Fruit fly (Drosophila melanogaster) whole organism, embryonic: ENCODE results near the gene CG13842.
A peak's percentile ranks its signal among the peaks of the same experiment; 100 is the strongest.

Source experiments
- Atf6 ChIP-seq: fragments of 200-800 bp; sonication (Bioruptor generic); IDR thresholded peaks from 2 replicates; pipeline ENCODE4 v1.3.6; 2022; ENCODE audit warnings: missing biosample characterization, missing genetic modification characterization
- B-H2 ChIP-seq: fragments of 200-800 bp; sonication (Bioruptor generic); optimal IDR thresholded peaks from 2 replicates; lab custom pipeline; 2018; ENCODE audit warnings: missing biosample characterization, mild to moderate bottlenecking, missing genetic modification characterization
- CG10366 ChIP-seq: fragments of 200-800 bp; sonication (Bioruptor generic); IDR thresholded peaks from 2 replicates; pipeline ENCODE4 v1.3.6; 2022; ENCODE audit warnings: missing biosample characterization, missing genetic modification characterization
- CG10654 ChIP-seq: fragments of 200-800 bp; sonication (Bioruptor generic); optimal IDR thresholded peaks from 2 replicates; lab custom pipeline; 2016; ENCODE audit warnings: missing biosample characterization, missing genetic modification characterization
- CG10959 ChIP-seq: fragments of 200-800 bp; sonication (Bioruptor generic); IDR thresholded peaks from 2 replicates; pipeline ENCODE4 v1.3.6; 2022; ENCODE audit warnings: missing biosample characterization, missing genetic modification characterization
- CG12071 ChIP-seq: fragments of 200-800 bp; sonication (Bioruptor generic); optimal IDR thresholded peaks from 3 replicates; lab custom pipeline; 2018; ENCODE audit warnings: missing biosample characterization, mild to moderate bottlenecking, missing genetic modification characterization
- CG13296 ChIP-seq: fragments of 200-800 bp; sonication (Bioruptor generic); optimal IDR thresholded peaks from 3 replicates; lab custom pipeline; 2018; ENCODE audit warnings: missing biosample characterization, mild to moderate bottlenecking, missing genetic modification characterization
- CG13424 ChIP-seq: fragments of 200-800 bp; sonication (Bioruptor generic); optimal IDR thresholded peaks from 2 replicates; lab custom pipeline; 2019; ENCODE audit warnings: missing biosample characterization, mild to moderate bottlenecking, missing genetic modification characterization, moderate library complexity
- CG15479 ChIP-seq: fragments of 200-800 bp; sonication (Bioruptor generic); optimal IDR thresholded peaks from 3 replicates; lab custom pipeline; 2019; ENCODE audit warnings: missing biosample characterization, mild to moderate bottlenecking, missing genetic modification characterization, moderate library complexity
- CG17385 ChIP-seq: fragments of 200-800 bp; sonication (Bioruptor generic); optimal IDR thresholded peaks from 3 replicates; lab custom pipeline; 2018; ENCODE audit warnings: missing biosample characterization, mild to moderate bottlenecking, missing genetic modification characterization
- CG18262 ChIP-seq: fragments of 200-800 bp; optimal IDR thresholded peaks from 3 replicates; lab custom pipeline; 2019; ENCODE audit warnings: missing biosample characterization, mild to moderate bottlenecking, missing genetic modification characterization, moderate library complexity
- CG3065 ChIP-seq: fragments of 200-800 bp; sonication (Bioruptor generic); optimal IDR thresholded peaks from 2 replicates; lab custom pipeline; 2016; ENCODE audit warnings: missing biosample characterization, missing genetic modification characterization
- CG4282 ChIP-seq: fragments of 200-800 bp; sonication (Bioruptor generic); optimal IDR thresholded peaks from 2 replicates; lab custom pipeline; 2016; ENCODE audit warnings: missing biosample characterization, missing genetic modification characterization
- CG4820 ChIP-seq: fragments of 200-800 bp; sonication (Bioruptor generic); optimal IDR thresholded peaks from 3 replicates; lab custom pipeline; 2016; ENCODE audit warnings: missing biosample characterization, missing genetic modification characterization
- CG6175 ChIP-seq: fragments of 200-800 bp; sonication (Bioruptor generic); IDR thresholded peaks from 3 replicates; pipeline ENCODE4 v1.3.6; 2022; ENCODE audit warnings: missing biosample characterization, missing genetic modification characterization
- CG7271 ChIP-seq: fragments of 200-800 bp; sonication (Bioruptor generic); optimal IDR thresholded peaks from 2 replicates; lab custom pipeline; 2018; ENCODE audit warnings: missing biosample characterization, mild to moderate bottlenecking, missing genetic modification characterization, moderate library complexity
- CG8478 ChIP-seq: fragments of >200 bp; optimal IDR thresholded peaks from 2 replicates; lab custom pipeline; 2018
- CG9797 ChIP-seq: fragments of 200-800 bp; sonication (Bioruptor generic); optimal IDR thresholded peaks from 3 replicates; lab custom pipeline; 2018; ENCODE audit warnings: missing biosample characterization, mild to moderate bottlenecking, missing genetic modification characterization
- CoRest ChIP-seq: fragments of 200-800 bp; sonication (Bioruptor generic); optimal IDR thresholded peaks from 3 replicates; lab custom pipeline; 2018; ENCODE audit warnings: missing biosample characterization, mild to moderate bottlenecking, missing genetic modification characterization, moderate library complexity
- D ChIP-seq, 2 experiments: fragments of 200-800 bp in 1 of 2; fragments of >200 bp in 1 of 2; sonication (Bioruptor generic) in 1 of 2; optimal IDR thresholded peaks; 2 replicates in 1 of 2; 3 replicates in 1 of 2; lab custom pipeline; 2017; ENCODE audit warnings: mild to moderate bottlenecking in 1 of 2, missing biosample characterization in 1 of 2, missing genetic modification characterization in 1 of 2, missing genetic modification reagents in 1 of 2
- Drgx ChIP-seq: fragments of 200-800 bp; sonication (Bioruptor generic); IDR thresholded peaks from 2 replicates; pipeline ENCODE4 v1.3.6; 2022; ENCODE audit warnings: missing biosample characterization, missing genetic modification characterization
- E2f1 ChIP-seq: fragments of 200-800 bp; sonication (Bioruptor generic); IDR thresholded peaks from 2 replicates; pipeline ENCODE4 v1.3.6; 2022; ENCODE audit warnings: missing biosample characterization, missing genetic modification characterization
- Fer1 ChIP-seq: fragments of 200-800 bp; sonication (Bioruptor generic); optimal IDR thresholded peaks from 2 replicates; lab custom pipeline; 2017; ENCODE audit warnings: missing biosample characterization, mild to moderate bottlenecking, missing genetic modification characterization
- Gsc ChIP-seq: fragments of 200-800 bp; sonication (Bioruptor generic); IDR thresholded peaks from 2 replicates; pipeline ENCODE4 v1.3.6; 2022; ENCODE audit warnings: missing biosample characterization, missing genetic modification characterization
- HLH4C ChIP-seq: fragments of 200-800 bp; sonication (Bioruptor generic); IDR thresholded peaks from 3 replicates; pipeline ENCODE4 v1.3.6; 2022; ENCODE audit warnings: missing biosample characterization, missing genetic modification characterization; ENCODE audit not compliant: partially characterized antibody
- Hey ChIP-seq: fragments of 200-800 bp; sonication (Bioruptor generic); optimal IDR thresholded peaks from 3 replicates; lab custom pipeline; 2018; ENCODE audit warnings: missing biosample characterization, mild to moderate bottlenecking, missing genetic modification characterization
- Hr3 ChIP-seq: fragments of 200-800 bp; sonication (Bioruptor generic); optimal IDR thresholded peaks from 3 replicates; lab custom pipeline; 2016; ENCODE audit warnings: missing biosample characterization, missing genetic modification characterization
- Hr78 ChIP-seq, 2 experiments: fragments of 200-800 bp in 1 of 2; fragments of >200 bp in 1 of 2; sonication (Bioruptor generic) in 1 of 2; optimal IDR thresholded peaks; 2 replicates each; lab custom pipeline; 2017 to 2019; ENCODE audit warnings: missing biosample characterization in 2 of 2, missing genetic modification characterization in 2 of 2, mild to moderate bottlenecking in 1 of 2, moderate library complexity in 1 of 2
- Lpt ChIP-seq: fragments of >200 bp; optimal IDR thresholded peaks from 2 replicates; lab custom pipeline; 2018; ENCODE audit warnings: missing biosample characterization, missing genetic modification characterization
- Mad ChIP-seq: fragments of 200-800 bp; sonication (Bioruptor generic); optimal IDR thresholded peaks from 2 replicates; lab custom pipeline; 2016; ENCODE audit warnings: missing biosample characterization, missing genetic modification characterization
- Med ChIP-seq: fragments of 200-800 bp; sonication (Bioruptor generic); peaks from one replicate; lab custom pipeline; 2016; ENCODE audit warnings: missing biosample characterization, missing genetic modification characterization, mild to moderate bottlenecking, inconsistent platforms, moderate library complexity
- aop ChIP-seq: fragments of 200-800 bp; sonication (Bioruptor generic); IDR thresholded peaks from 2 replicates; pipeline ENCODE4 v1.3.6; 2022; ENCODE audit warnings: missing biosample characterization, missing genetic modification characterization
- ash1 ChIP-seq: fragments of 200-800 bp; sonication (Bioruptor generic); optimal IDR thresholded peaks from 2 replicates; lab custom pipeline; 2018; ENCODE audit warnings: missing biosample characterization, mild to moderate bottlenecking, missing genetic modification characterization
- ato ChIP-seq: fragments of 200-800 bp; sonication (Bioruptor generic); IDR thresholded peaks from 2 replicates; pipeline ENCODE4 v1.3.6; 2022; ENCODE audit warnings: missing biosample characterization, missing genetic modification characterization; ENCODE audit not compliant: partially characterized antibody
- bab2 ChIP-seq: fragments of 200-800 bp; sonication (Bioruptor generic); optimal IDR thresholded peaks from 2 replicates; lab custom pipeline; 2016; ENCODE audit warnings: missing biosample characterization, missing genetic modification characterization
- bcd ChIP-seq: fragments of 200-800 bp; sonication (Bioruptor generic); optimal IDR thresholded peaks from 2 replicates; lab custom pipeline; 2017; ENCODE audit warnings: missing biosample characterization, mild to moderate bottlenecking, missing genetic modification characterization
- bowl ChIP-seq: fragments of 200-800 bp; sonication (Bioruptor generic); IDR thresholded peaks from 2 replicates; pipeline ENCODE4 v1.3.6; 2022; ENCODE audit warnings: missing biosample characterization, missing genetic modification characterization
- chn ChIP-seq: fragments of 200-800 bp; sonication (Bioruptor generic); optimal IDR thresholded peaks from 2 replicates; lab custom pipeline; 2016; ENCODE audit warnings: missing biosample characterization, missing genetic modification characterization
- crol ChIP-seq: fragments of 200-800 bp; sonication (Bioruptor generic); IDR thresholded peaks from 2 replicates; pipeline ENCODE4 v1.3.6; 2022; ENCODE audit warnings: missing biosample characterization, missing genetic modification characterization
- cwo ChIP-seq: fragments of 200-800 bp; sonication (Bioruptor generic); optimal IDR thresholded peaks from 3 replicates; lab custom pipeline; 2017; ENCODE audit warnings: missing biosample characterization, missing genetic modification characterization, mild to moderate bottlenecking, moderate library complexity, missing genetic modification reagents
- dpn ChIP-seq, 2 experiments: fragments of 200-800 bp; sonication (Bioruptor generic); optimal IDR thresholded peaks; 3 replicates each; lab custom pipeline; 2016; ENCODE audit warnings: missing biosample characterization in 2 of 2, missing genetic modification characterization in 2 of 2
- lbe ChIP-seq: fragments of 200-800 bp; sonication (Bioruptor generic); optimal IDR thresholded peaks from 2 replicates; lab custom pipeline; 2016; ENCODE audit warnings: missing biosample characterization, mild to moderate bottlenecking, missing genetic modification characterization
- lmd ChIP-seq: fragments of 200-800 bp; sonication (Bioruptor generic); IDR thresholded peaks from 2 replicates; pipeline ENCODE4 v1.3.6; 2022; ENCODE audit warnings: missing biosample characterization, missing genetic modification characterization
- row ChIP-seq: fragments of 200-800 bp; sonication (Bioruptor generic); IDR thresholded peaks from 3 replicates; pipeline ENCODE4 v1.3.6; 2022; ENCODE audit warnings: missing biosample characterization, missing genetic modification characterization
- seq ChIP-seq: fragments of 200-800 bp; sonication (Bioruptor generic); IDR thresholded peaks from 2 replicates; pipeline ENCODE4 v1.3.6; 2022; ENCODE audit warnings: missing biosample characterization, missing genetic modification characterization
- sim ChIP-seq: fragments of 200-800 bp; sonication (Bioruptor generic); IDR thresholded peaks from 2 replicates; pipeline ENCODE4 v1.3.6; 2022; ENCODE audit warnings: missing biosample characterization, missing genetic modification characterization
- slp2 ChIP-seq: fragments of 200-800 bp; sonication (Bioruptor generic); optimal IDR thresholded peaks from 2 replicates; lab custom pipeline; 2016; ENCODE audit warnings: missing biosample characterization, missing genetic modification characterization
- stwl ChIP-seq: fragments of 200-800 bp; sonication (Bioruptor generic); optimal IDR thresholded peaks from 3 replicates; lab custom pipeline; 2018; ENCODE audit warnings: missing biosample characterization, mild to moderate bottlenecking, missing genetic modification characterization, moderate library complexity
- trem ChIP-seq: fragments of 200-800 bp; optimal IDR thresholded peaks from 3 replicates; lab custom pipeline; 2019; ENCODE audit warnings: missing biosample characterization, mild to moderate bottlenecking, missing genetic modification characterization, moderate library complexity
- vfl ChIP-seq: fragments of 200-800 bp; sonication (Bioruptor generic); optimal IDR thresholded peaks from 2 replicates; lab custom pipeline; 2016; ENCODE audit warnings: missing biosample characterization, missing genetic modification characterization
- wdn ChIP-seq: fragments of 200-800 bp; sonication (Bioruptor generic); IDR thresholded peaks from 2 replicates; pipeline ENCODE4 v1.3.6; 2022; ENCODE audit warnings: missing biosample characterization, missing genetic modification characterization

CG13842 gene

dm6 chr3R:22686336-22686874, 20.7 kb downstream of the CG13842 start, which contains the start of the genes Gclm and CG17625 (continued):
- TF ChIP-seq bab2 (GFP tag; lab: Kevin White, UChicago) = peak; percentile 52
- TF ChIP-seq CG7271 = no peak
- TF ChIP-seq Med (GFP tag; lab: Kevin White, UChicago) = peak; percentile 92
- peak; percentile 50 for TF ChIP-seq B-H2 (GFP tag; lab: Kevin White, UChicago)
- peak; percentile 54; the same call in 1 of the 2 replicates for TF ChIP-seq lmd (GFP tag; lab: Robert Waterston, UW)
- peak; percentile 70 for TF ChIP-seq CoRest (tag; lab: Kevin White, UChicago)
- no peak for TF ChIP-seq CG3065 (GFP tag; lab: Kevin White, UChicago)
- TF ChIP-seq Lpt (GFP tag; lab: Kevin White, UChicago) = no peak
- TF ChIP-seq slp2 (GFP tag; lab: Kevin White, UChicago) = no peak
- peak; percentile 4 for TF ChIP-seq bcd (GFP tag; lab: Kevin White, UChicago)
- TF ChIP-seq row (GFP tag; lab: Robert Waterston, UW) = peak; percentile 88
- TF ChIP-seq dpn (GFP tag; optimal IDR thresholded peaks at IDR 0.05; lab: Kevin White, UChicago) = peak; percentile 21 to 55
- TF ChIP-seq CG4820 (GFP tag; lab: Kevin White, UChicago) = no peak
- peak; percentile 53 for TF ChIP-seq ato (GFP tag; lab: Robert Waterston, UW)
- 0 out of 2 replicates have a peak, but pooled peaks have one; percentile 11 for TF ChIP-seq wdn
- no peak for TF ChIP-seq CG15479 (GFP tag; lab: Kevin White, UChicago)
- TF ChIP-seq Hr3 = peak; percentile 52
- peak; percentile 58 for TF ChIP-seq CG13424 (tag; lab: Kevin White, UChicago)
- peak; percentile 24 for TF ChIP-seq CG17385 (GFP tag; lab: Kevin White, UChicago)
- peak; percentile 24 for TF ChIP-seq lbe (GFP tag; lab: Kevin White, UChicago)
- no peak for TF ChIP-seq Hr78 (GFP tag; optimal IDR thresholded peaks at IDR 0.05; lab: Kevin White, UChicago)
- peak; percentile 27; the same call in 1 of the 2 replicates for TF ChIP-seq CG10959
- peak; percentile 44 for TF ChIP-seq Drgx (GFP tag; lab: Robert Waterston, UW)
- no peak for TF ChIP-seq sim
- TF ChIP-seq CG9797 (GFP tag; lab: Kevin White, UChicago) = peak; percentile 24
- no peak for TF ChIP-seq seq (GFP tag; lab: Robert Waterston, UW)
- TF ChIP-seq stwl = peak; percentile 93
- TF ChIP-seq Hey (tag; lab: Kevin White, UChicago) = peak; percentile 41
- TF ChIP-seq E2f1 (GFP tag; lab: Robert Waterston, UW) = peak; percentile 57
- TF ChIP-seq CG6175 (GFP tag; lab: Robert Waterston, UW) = no peak
- no peak for TF ChIP-seq CG4282 (GFP tag; lab: Kevin White, UChicago)
- TF ChIP-seq crol (GFP tag; lab: Robert Waterston, UW) = 0 out of 2 replicates have a peak, but pooled peaks have one; percentile 11
- peak; percentile 26 for TF ChIP-seq vfl (GFP tag; lab: Kevin White, UChicago)
- peak; percentile 62 for TF ChIP-seq Fer1
- no peak for TF ChIP-seq CG8478
- no peak for TF ChIP-seq Atf6 (GFP tag; lab: Robert Waterston, UW)
- TF ChIP-seq trem (tag; lab: Kevin White, UChicago) = peak; percentile 58
- TF ChIP-seq CG10366 = peak; percentile 60
- peak; percentile 73 for TF ChIP-seq HLH4C (GFP tag; lab: Robert Waterston, UW)
- peak; percentile 48 for TF ChIP-seq CG18262
- no peak for TF ChIP-seq Gsc (GFP tag; lab: Robert Waterston, UW)
- TF ChIP-seq D (optimal IDR thresholded peaks at IDR 0.05; lab: Kevin White, UChicago) = no peak
- TF ChIP-seq D (GFP tag; optimal IDR thresholded peaks at IDR 0.05; lab: Kevin White, UChicago) = no peak
- peak; percentile 47 for TF ChIP-seq Mad (GFP tag; lab: Kevin White, UChicago)
- TF ChIP-seq aop (GFP tag; lab: Robert Waterston, UW) = no peak
- peak; percentile 32 for TF ChIP-seq CG12071 (GFP tag; lab: Kevin White, UChicago)
- no peak for TF ChIP-seq bowl (GFP tag; lab: Robert Waterston, UW)
- peak; percentile 76 for TF ChIP-seq CG13296 (GFP tag; lab: Kevin White, UChicago)
- TF ChIP-seq cwo (GFP tag; lab: Kevin White, UChicago) = peak; percentile 38
- TF ChIP-seq chn (GFP tag; lab: Kevin White, UChicago) = peak; percentile 46
- no peak for TF ChIP-seq ash1
- TF ChIP-seq CG10654 (GFP tag; lab: Kevin White, UChicago) = peak; percentile 22
